Worm (Caenorhabditis elegans) whole organism, L3 larva: ENCODE measurements around the gene hrg-1.

Experiments
- ama-1 ChIP-seq: fragments of 150-350 bp; optimal IDR thresholded peaks from 2 replicates; lab custom pipeline; 2018
- fkh-2 ChIP-seq: fragments of 150-350 bp; optimal IDR thresholded peaks from 2 replicates; lab custom pipeline; 2014; ENCODE audit warnings: missing biosample characterization, missing genetic modification reagents, missing genetic modification characterization

ce11 chrX:3958252-3958651 is 57.8 kb downstream of the hrg-1 start, which contains the start of gene lin-18:
- TF ChIP-seq ama-1 (lab: Kevin White, UChicago) (no peak), fkh-2 (tag; lab: Kevin White, UChicago) (no peak)
